Worm (Caenorhabditis elegans): ENCODE data around the gene C01G5.4.
A peak's percentile ranks its signal among the peaks of the same experiment; 100 is the strongest.

Gene C01G5.4

DNA sequence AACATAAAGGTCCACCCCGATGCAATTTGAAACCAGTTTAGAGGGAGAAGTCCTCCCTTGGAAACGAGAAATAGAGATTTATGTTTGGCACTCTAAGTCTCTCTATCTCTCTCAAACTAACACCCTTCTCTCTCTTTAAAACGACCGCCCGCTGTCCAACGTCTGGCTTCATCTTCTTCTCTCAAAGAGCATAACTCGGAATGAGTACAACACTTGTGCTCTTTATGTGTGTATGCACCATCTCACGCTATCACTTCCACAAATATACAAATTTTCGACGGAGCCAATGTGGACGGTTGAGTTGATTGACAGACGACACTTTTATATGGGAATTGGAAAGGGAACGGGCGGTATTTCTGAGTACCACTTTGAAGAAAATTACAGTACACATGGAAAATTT lies 42.8 kb downstream of the C01G5.4 start (continued):
- no peak for TF ChIP-seq ceh-40 (GFP tag; IDR thresholded peaks at IDR 0.05)

DNA sequence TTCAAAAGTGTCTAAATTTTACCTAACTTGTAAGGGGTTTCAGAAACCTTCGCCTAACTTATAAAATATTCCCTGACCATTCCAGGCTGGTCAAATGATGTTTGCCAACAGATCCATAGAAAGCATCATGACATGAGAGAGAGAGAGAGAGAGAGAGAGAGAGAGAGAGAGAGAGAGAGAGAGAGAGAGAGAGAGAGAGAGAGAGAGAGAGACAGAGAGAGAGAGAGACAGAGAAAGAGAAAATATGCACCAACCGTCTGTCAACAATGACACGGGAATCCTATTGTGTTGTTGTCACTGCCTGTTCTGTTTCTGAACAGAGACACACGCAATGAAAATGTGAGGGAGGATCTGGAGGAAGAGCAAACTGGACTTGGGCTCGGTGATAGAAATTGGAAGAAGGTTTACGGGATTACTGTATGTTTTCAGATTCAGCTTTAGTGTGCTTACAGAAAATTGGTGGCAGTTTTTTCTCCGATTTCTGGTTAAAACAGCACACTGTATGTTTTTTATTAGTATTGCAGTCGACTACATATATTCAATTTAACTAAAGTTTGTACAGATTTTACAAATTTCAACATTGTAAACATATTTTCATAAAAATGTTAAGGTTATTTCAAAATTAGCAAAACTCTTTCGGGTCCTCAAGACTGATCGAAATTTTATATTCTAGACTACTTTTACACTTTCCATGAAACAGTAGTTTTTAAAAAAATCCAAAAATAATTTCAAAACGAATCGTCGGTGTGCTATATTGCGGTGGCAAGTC lies 44.6 kb downstream of the C01G5.4 start:
- TF ChIP-seq hmg-1.2 (GFP tag; IDR thresholded peaks at IDR 0.05) = peak; percentile 55
- peak; percentile 25 for TF ChIP-seq attf-5 (GFP tag; optimal IDR thresholded peaks at IDR 0.05)
- TF ChIP-seq egrh-3 (GFP tag; IDR thresholded peaks at IDR 0.05) = 0 out of 2 replicates have a peak, but pooled peaks have one; percentile 21
- TF ChIP-seq zim-3 (tag; optimal IDR thresholded peaks at IDR 0.05) = no peak
- TF ChIP-seq efl-1 (GFP tag; optimal IDR thresholded peaks at IDR 0.05) = no peak
- TF ChIP-seq lsl-1 (GFP tag; optimal IDR thresholded peaks at IDR 0.05) = no peak
- TF ChIP-seq rpc-1 (optimal IDR thresholded peaks at IDR 0.05) = no peak
- no peak for TF ChIP-seq rpc-1 (tag; optimal IDR thresholded peaks at IDR 0.05)
- TF ChIP-seq pbrm-1 (GFP tag; IDR thresholded peaks at IDR 0.05) = no peak
- TF ChIP-seq mxl-1 (tag; optimal IDR thresholded peaks at IDR 0.05) = no peak
- TF ChIP-seq F57A8.1 (GFP tag; optimal IDR thresholded peaks at IDR 0.05) = no peak
- TF ChIP-seq dox-1 (GFP tag; IDR thresholded peaks at IDR 0.05) = no peak
- no peak for TF ChIP-seq somi-1 (GFP tag; optimal IDR thresholded peaks at IDR 0.05)
- TF ChIP-seq mcd-1 (GFP tag; IDR thresholded peaks at IDR 0.05) = peak; percentile 35; the same call in 1 of the 2 replicates
- TF ChIP-seq ceh-27 (GFP tag; optimal IDR thresholded peaks at IDR 0.05) = no peak
- TF ChIP-seq ceh-58 (GFP tag; IDR thresholded peaks at IDR 0.05) = no peak
- no peak for TF ChIP-seq hlh-26 (GFP tag; conservative IDR thresholded peaks at IDR 0.05)
- no peak for TF ChIP-seq dpl-1 (GFP tag; optimal IDR thresholded peaks at IDR 0.05)
- no peak for TF ChIP-seq madf-10 (tag; optimal IDR thresholded peaks at IDR 0.05)
- no peak for TF ChIP-seq hrde-1 (tag; optimal IDR thresholded peaks at IDR 0.05; ENCODE audit: borderline replicate concordance)
- no peak for TF ChIP-seq F37B4.10 (GFP tag; IDR thresholded peaks at IDR 0.05)

DNA sequence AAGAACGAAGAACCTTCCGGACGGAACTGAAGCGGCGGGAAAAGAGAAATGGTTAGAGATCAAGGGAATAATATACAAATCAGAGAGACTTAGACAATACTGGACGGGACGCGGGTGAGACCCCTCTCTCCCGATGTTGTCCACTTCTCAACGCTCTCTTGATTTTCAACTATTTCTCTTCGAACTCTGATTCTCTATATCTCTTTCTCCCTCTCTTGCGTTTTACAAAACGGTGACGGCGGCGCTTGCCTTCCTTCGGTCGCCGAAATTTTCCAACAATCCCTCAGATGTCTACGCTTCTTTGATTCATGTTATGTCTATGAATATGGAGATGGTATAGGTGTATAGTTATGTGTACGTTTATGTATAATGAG lies 45.2 kb downstream of the C01G5.4 start:
- no peak for TF ChIP-seq ztf-6 (GFP tag; IDR thresholded peaks at IDR 0.05)
- TF ChIP-seq snpc-4 (GFP tag; optimal IDR thresholded peaks at IDR 0.05) = no peak
- peak in 1 of 4 experiments; percentile 19 for TF ChIP-seq snpc-4 (tag; optimal IDR thresholded peaks at IDR 0.05)
- TF ChIP-seq rcor-1 (GFP tag; IDR thresholded peaks at IDR 0.05) = peak; percentile 21; the same call in 1 of the 2 replicates
- TF ChIP-seq bed-2 (GFP tag; IDR thresholded peaks at IDR 0.05) = no peak
- TF ChIP-seq xnd-1 (tag; optimal IDR thresholded peaks at IDR 0.05) = no peak
- peak; percentile 34 for TF ChIP-seq nhr-80 (tag; optimal IDR thresholded peaks at IDR 0.05)
- peak; percentile 35 for TF ChIP-seq snpc-3.4 (tag; optimal IDR thresholded peaks at IDR 0.05)
- TF ChIP-seq ztf-3 (GFP tag; optimal IDR thresholded peaks at IDR 0.05) = no peak
- no peak for TF ChIP-seq cebp-1 (GFP tag; IDR thresholded peaks at IDR 0.05)
- TF ChIP-seq cebp-1 (tag; optimal IDR thresholded peaks at IDR 0.05) = peak; percentile 61
- no peak for TF ChIP-seq rpc-1 (optimal IDR thresholded peaks at IDR 0.05)
- TF ChIP-seq rpc-1 (tag; optimal IDR thresholded peaks at IDR 0.05) = no peak
- peak; percentile 27 for TF ChIP-seq attf-5 (GFP tag; optimal IDR thresholded peaks at IDR 0.05)
- peak; percentile 41; the same call in 1 of the 2 replicates for TF ChIP-seq mcd-1 (GFP tag; IDR thresholded peaks at IDR 0.05)
- TF ChIP-seq hmg-1.2 (GFP tag; IDR thresholded peaks at IDR 0.05) = peak; percentile 82; the same call in 1 of the 2 replicates
- TF ChIP-seq ztf-26 (tag; optimal IDR thresholded peaks at IDR 0.05) = peak; percentile 12
- TF ChIP-seq tbp1 (GFP tag; optimal IDR thresholded peaks at IDR 0.05) = peak; percentile 16

DNA sequence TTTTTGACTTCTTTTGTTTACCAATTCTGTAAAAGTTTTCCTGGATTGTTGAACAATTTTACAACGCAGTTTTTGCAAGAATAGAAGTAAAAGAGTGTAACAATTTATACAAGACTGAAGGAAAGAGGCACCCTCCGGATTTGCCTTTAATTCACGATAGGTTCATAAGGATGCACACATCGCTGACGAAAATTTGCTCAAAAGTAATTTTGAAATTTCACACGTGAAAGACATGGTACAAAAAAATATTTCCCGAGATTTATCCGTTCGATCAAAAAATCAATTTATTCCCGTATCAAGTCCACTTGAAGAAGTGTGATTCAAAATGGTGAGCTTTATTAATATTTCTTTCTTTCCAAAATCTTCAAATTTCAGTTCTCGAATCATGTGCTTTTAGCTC lies 46.4 kb downstream of the C01G5.4 start, which contains the start of gene C43G2.3:
TSS of gene C43G2.3 (plus strand) at position 301 of the 400 bp plus-strand sequence.
- TF ChIP-seq ama-1 (optimal IDR thresholded peaks at IDR 0.05) (no peak), ama-1 (GFP tag; optimal IDR thresholded peaks at IDR 0.05) (no peak), dpl-1 (GFP tag; optimal IDR thresholded peaks at IDR 0.05) (no peak)

Measured in whole organism, young adult.